Worm (Caenorhabditis elegans) whole organism, early embryonic: ENCODE results near the gene ula-1.

ENCODE experiments used
- B0310.2 ChIP-seq: sonication (generic microtip); optimal IDR thresholded peaks from 2 replicates; lab custom pipeline; 2016; ENCODE audit warnings: mild to moderate bottlenecking, missing genetic modification characterization, missing compliant biosample characterization
- F13C5.2 ChIP-seq: sonication (generic microtip); optimal IDR thresholded peaks from 2 replicates; lab custom pipeline; 2017; ENCODE audit warnings: mild to moderate bottlenecking, missing genetic modification characterization, inconsistent platforms, missing compliant biosample characterization
- aly-1 ChIP-seq: sonication (generic microtip); optimal IDR thresholded peaks from 2 replicates; lab custom pipeline; 2016; ENCODE audit warnings: missing genetic modification characterization, missing compliant biosample characterization
- ama-1 ChIP-seq: fragments of 150-350 bp; optimal IDR thresholded peaks from 2 replicates; lab custom pipeline; 2014
- ceh-13 ChIP-seq: fragments of 200-800 bp; sonication (Bioruptor generic); optimal IDR thresholded peaks from 2 replicates; lab custom pipeline; 2018; ENCODE audit warnings: mild to moderate bottlenecking, missing genetic modification characterization, missing compliant biosample characterization
- ceh-36 ChIP-seq: sonication (generic microtip); optimal IDR thresholded peaks from 2 replicates; lab custom pipeline; 2016; ENCODE audit warnings: missing genetic modification characterization, inconsistent platforms, missing compliant biosample characterization
- ets-7 ChIP-seq: sonication (generic microtip); optimal IDR thresholded peaks from 2 replicates; lab custom pipeline; 2016; ENCODE audit warnings: missing genotype, missing genetic modification characterization, missing compliant biosample characterization
- flt-1 ChIP-seq: fragments of 200-800 bp; sonication (Bioruptor generic); IDR thresholded peaks from 2 replicates; pipeline ENCODE4 v1.3.6; 2022; ENCODE audit warnings: missing genetic modification characterization, missing compliant biosample characterization
- hmbx-1 ChIP-seq: sonication (generic microtip); optimal IDR thresholded peaks from 2 replicates; lab custom pipeline; 2016; ENCODE audit warnings: mild to moderate bottlenecking, missing genetic modification characterization, missing compliant biosample characterization
- hmg-4 ChIP-seq: fragments of 200-800 bp; sonication (Bioruptor generic); optimal IDR thresholded peaks from 2 replicates; lab custom pipeline; 2018; ENCODE audit warnings: mild to moderate bottlenecking, missing genetic modification characterization, missing compliant biosample characterization
- hnd-1 ChIP-seq: sonication (generic microtip); optimal IDR thresholded peaks from 2 replicates; lab custom pipeline; 2016; ENCODE audit warnings: missing genetic modification characterization, missing compliant biosample characterization
- pes-1 ChIP-seq: fragments of 200-800 bp; sonication (Bioruptor generic); IDR thresholded peaks from 2 replicates; pipeline ENCODE4 v1.3.6; 2022; ENCODE audit warnings: missing genetic modification reagents, missing genetic modification characterization, missing compliant biosample characterization
- scrt-1 ChIP-seq: fragments of 200-800 bp; sonication (Bioruptor generic); IDR thresholded peaks from 2 replicates; pipeline ENCODE4 v1.3.6; 2022; ENCODE audit warnings: missing genetic modification characterization, missing compliant biosample characterization
- sea-1 ChIP-seq: fragments of 200-800 bp; sonication (Bioruptor generic); conservative IDR thresholded peaks from 2 replicates; pipeline ENCODE4 v1.3.6; 2022; ENCODE audit warnings: missing genetic modification characterization, missing compliant biosample characterization
- tbx-11 ChIP-seq: fragments of 200-800 bp; sonication (Bioruptor generic); IDR thresholded peaks from 2 replicates; pipeline ENCODE4 v1.3.6; 2022; ENCODE audit warnings: missing genetic modification characterization, missing compliant biosample characterization
- tbx-37 ChIP-seq: fragments of 200-800 bp; sonication (Bioruptor generic); conservative IDR thresholded peaks from 2 replicates; pipeline ENCODE4 v1.3.6; 2022; ENCODE audit warnings: missing genetic modification reagents, missing genetic modification characterization, missing compliant biosample characterization
- tra-4 ChIP-seq: sonication (generic microtip); optimal IDR thresholded peaks from 2 replicates; lab custom pipeline; 2017; ENCODE audit warnings: missing genetic modification characterization, missing compliant biosample characterization

Gene ula-1

DNA sequence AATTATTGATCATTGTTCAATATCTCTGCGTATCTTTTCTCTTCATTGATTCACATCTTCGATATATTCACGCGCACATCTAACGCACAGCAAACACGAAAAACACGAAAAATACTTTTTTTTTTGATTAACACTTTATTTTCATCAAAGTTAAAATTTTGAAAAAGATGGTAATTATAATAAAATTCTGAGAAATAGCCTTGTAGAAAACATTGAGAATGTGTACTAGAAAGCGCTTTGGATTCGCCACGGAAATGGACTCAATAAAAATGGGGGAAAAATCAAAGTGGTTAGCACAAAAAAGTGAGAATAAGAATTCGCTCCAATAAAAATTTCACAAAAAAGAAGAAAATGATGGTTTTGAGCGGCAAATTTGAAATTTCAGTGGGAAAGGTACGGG lies 26.6 kb downstream of the ula-1 start, which contains the start of gene F26F4.6:
Gene F26F4.6 (minus strand): TSS at position 101 of the 400 bp plus-strand sequence.
- TF ChIP-seq tra-4 (tag; lab: Kevin White, UChicago) (no peak), aly-1 (tag; lab: Kevin White, UChicago) (no peak), hmbx-1 (tag; lab: Kevin White, UChicago) (no peak)

DNA sequence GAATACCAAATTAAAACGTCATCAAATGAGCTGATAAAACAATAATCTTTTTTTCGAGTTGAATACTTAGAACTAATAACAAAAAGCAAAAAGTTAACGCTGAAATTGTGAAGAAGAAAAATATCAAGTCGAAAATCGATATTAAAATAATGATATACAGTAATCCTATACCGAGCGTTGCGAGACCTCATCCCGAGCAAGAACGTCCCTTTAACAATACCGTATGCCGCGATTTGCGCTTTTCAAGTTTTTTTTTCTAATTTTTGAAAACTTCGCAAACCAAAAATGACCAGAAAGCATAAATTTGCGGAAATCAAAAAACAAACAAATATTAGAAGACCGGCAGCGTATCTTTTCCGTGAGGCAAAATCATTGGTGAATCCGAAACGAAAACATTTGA lies 29.1 kb downstream of the ula-1 start, which contains the start of gene F26F4.5:
Gene F26F4.5 (minus strand): TSS at position 256 of the 400 bp plus-strand sequence.
- no peak for TF ChIP-seq tbx-11
- no peak for TF ChIP-seq tra-4 (tag; lab: Kevin White, UChicago)
- no peak for TF ChIP-seq flt-1
- TF ChIP-seq hmg-4: no peak
- no peak for TF ChIP-seq ceh-13
- no peak for TF ChIP-seq ets-7 (tag; lab: Kevin White, UChicago)
- TF ChIP-seq hmbx-1 (tag; lab: Kevin White, UChicago): no peak

DNA sequence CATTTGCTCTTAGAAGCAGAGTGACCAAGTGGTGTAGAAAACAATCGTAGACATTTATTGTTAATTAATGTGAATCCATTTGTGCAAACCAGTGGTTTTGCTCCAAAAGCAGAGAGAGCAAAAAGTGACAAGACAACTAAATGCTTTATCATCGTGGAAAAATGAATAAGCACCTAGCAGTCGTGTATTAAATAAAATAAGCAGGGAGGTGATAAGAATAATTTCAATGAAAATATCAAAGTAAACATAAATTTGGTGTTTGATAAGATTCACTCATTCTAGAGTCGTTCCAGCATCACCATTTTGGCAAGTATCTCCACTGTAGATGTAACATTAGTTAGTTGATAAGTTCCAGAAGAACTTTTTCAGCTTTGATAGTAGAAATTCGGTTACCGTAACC lies 32.8 kb downstream of the ula-1 start, which contains the start of gene clec-6:
Gene clec-6 (minus strand): TSS at position 154 of the 400 bp plus-strand sequence.
- TF ChIP-seq hmg-4 (no peak), hmbx-1 (tag; lab: Kevin White, UChicago) (no peak), pes-1 (GFP tag; lab: Robert Waterston, UW) (no peak)

DNA sequence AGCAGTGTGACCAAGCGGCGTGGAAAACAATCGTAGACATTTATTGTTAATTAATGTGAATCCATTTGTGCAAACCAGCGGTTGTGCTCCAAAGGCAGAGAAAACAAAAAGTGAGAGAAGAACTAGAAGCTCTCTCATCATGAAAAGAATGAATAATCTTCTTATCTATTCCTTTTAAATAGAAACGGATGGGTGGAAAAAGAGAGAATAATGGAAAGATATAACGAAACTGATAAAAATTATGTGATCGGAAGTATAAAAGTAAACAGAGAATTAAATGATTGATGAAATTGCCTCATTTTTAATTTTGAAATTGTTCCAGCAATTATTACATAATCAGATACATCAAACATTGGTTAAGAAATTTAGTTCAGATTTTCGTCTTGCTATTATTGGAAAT lies 36.7 kb downstream of the ula-1 start, which contains the start of gene clec-5:
Gene clec-5 (minus strand): TSS at position 178 of the 400 bp plus-strand sequence.
- TF ChIP-seq B0310.2 (tag; lab: Kevin White, UChicago): no peak
- TF ChIP-seq ceh-36 (tag; lab: Kevin White, UChicago): no peak
- TF ChIP-seq ets-7 (tag; lab: Kevin White, UChicago): no peak
- TF ChIP-seq tbx-37 (GFP tag; lab: Robert Waterston, UW): no peak
- TF ChIP-seq ama-1 (lab: Kevin White, UChicago): no peak
- no peak for TF ChIP-seq pes-1 (GFP tag; lab: Robert Waterston, UW)
- no peak for TF ChIP-seq hnd-1 (tag; lab: Kevin White, UChicago)
- no peak for TF ChIP-seq sea-1 (GFP tag; lab: Robert Waterston, UW)
- TF ChIP-seq scrt-1 (GFP tag; lab: Robert Waterston, UW): no peak

DNA sequence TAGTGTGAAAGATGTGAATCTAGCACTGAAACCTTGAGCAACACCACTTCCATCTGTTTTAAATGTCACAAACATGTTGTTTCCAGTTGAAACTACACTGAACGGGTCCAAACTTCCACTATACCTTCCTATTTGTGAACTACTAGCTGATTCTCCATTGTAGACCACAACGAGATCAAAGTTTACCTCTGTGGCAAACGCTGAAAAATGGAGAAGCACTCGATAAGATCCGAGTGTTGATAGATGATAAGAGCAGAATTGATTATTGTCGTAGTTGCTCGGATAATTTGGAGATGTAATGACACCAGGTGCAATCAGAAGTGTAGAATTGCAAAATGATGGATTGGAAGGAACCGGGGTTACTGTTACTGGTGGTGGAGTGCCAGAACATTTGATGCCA lies 38.2 kb downstream of the ula-1 start:
- TF ChIP-seq B0310.2 (tag; lab: Kevin White, UChicago) (no peak), hmg-4 (no peak), hmbx-1 (tag; lab: Kevin White, UChicago) (no peak), tra-4 (tag; lab: Kevin White, UChicago) (no peak), ceh-36 (tag; lab: Kevin White, UChicago) (no peak), F13C5.2 (no peak), ets-7 (tag; lab: Kevin White, UChicago) (no peak), pes-1 (GFP tag; lab: Robert Waterston, UW) (no peak)

DNA sequence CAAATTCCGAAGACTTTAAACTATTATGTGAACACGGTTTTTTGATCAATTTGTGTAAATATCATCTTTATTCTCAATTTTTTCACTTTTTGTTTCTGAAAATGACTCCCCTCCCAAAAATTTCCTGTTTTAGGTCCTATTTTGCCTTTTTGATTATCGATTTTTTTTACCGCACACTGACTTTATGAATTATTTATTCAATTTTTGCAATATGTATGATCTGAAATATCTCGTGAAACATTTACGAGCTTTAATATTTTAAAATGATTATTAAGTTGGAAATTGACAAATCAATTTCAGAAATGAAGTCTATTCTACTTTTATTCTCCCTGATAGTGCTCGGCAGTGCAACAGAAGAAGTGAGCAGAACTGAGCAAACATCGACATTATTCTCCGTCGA lies 40.7 kb downstream of the ula-1 start, which contains the start of gene C35D10.1:
Gene C35D10.1 (plus strand): TSS at position 301 of the 400 bp plus-strand sequence.
- no peak for TF ChIP-seq tbx-37 (GFP tag; lab: Robert Waterston, UW)
- TF ChIP-seq ceh-36 (tag; lab: Kevin White, UChicago): no peak
- TF ChIP-seq aly-1 (tag; lab: Kevin White, UChicago): no peak
- no peak for TF ChIP-seq hnd-1 (tag; lab: Kevin White, UChicago)

DNA sequence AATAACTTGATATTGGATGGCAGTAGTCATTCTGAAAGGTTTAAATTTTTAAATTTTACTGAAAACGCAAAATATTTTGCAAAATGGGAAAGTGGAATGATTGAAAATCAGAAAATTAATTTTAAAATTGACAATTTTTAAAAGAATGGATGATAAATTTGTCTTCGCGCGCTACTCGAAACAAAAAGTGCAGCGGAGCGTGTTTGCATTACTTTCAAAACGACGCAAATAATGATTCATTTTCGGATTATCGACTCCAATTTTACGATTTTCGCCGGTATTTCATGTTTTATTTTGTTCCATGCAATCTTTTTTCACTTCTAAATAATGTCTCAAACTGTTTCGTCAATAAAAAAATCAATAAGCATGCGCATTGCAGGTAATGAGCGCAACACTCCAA lies 41.8 kb downstream of the ula-1 start, which contains the start of the genes tost-1 and arx-6:
Gene tost-1 (minus strand): TSS at position 31 of the 400 bp plus-strand sequence.
Gene arx-6 (plus strand): TSS at position 378 of the 400 bp plus-strand sequence.
- TF ChIP-seq hmg-4 (peak; percentile 35), flt-1 (no peak), ama-1 (lab: Kevin White, UChicago) (no peak), hnd-1 (tag; lab: Kevin White, UChicago) (no peak)

DNA sequence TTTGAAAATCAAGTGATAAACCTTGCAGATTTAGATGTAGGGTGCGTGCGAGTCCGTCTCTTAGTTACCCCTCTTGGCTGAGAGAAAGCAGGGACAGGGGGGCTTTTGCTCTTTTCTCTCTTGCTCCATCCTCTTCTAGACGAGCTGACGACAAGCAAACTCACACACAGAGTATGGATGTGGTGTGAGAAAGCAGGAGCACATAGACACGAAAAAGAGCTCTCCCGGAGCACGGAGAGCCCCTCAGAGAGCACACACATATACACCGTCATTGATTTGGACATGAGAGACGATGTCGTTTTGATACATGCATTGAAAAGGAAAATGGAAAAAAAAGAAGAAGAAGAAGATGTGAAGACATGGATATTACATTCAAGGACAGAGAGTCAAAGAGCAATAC lies 44.5 kb downstream of the ula-1 start:
- TF ChIP-seq hmg-4 (no peak), flt-1 (no peak), F13C5.2 (no peak), pes-1 (GFP tag; lab: Robert Waterston, UW) (no peak)

DNA sequence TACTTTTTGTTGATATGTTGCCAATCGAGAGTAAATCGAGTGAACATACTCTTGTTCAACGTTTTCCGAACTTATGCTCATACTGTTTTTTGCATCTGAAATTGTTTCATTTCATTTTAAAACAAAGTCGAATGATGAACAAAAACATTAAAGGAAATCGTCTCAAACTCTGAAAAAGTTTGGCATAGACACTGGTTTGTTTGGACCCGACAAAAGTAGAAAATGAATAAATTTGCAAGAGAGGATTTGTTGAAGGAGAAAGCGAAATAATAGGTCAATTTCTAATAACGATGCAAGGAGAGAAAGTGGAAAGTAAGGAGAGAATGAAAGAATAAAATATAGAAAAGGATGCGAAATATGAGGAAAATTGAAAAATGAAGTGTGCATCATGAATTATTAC lies 45.5 kb downstream of the ula-1 start, which contains the start of gene C35D10.12:
Gene C35D10.12 (minus strand): TSS at position 101 of the 400 bp plus-strand sequence.
- TF ChIP-seq tbx-37 (GFP tag; lab: Robert Waterston, UW): no peak
- no peak for TF ChIP-seq tbx-11
- TF ChIP-seq hnd-1 (tag; lab: Kevin White, UChicago): no peak
- no peak for TF ChIP-seq hmbx-1 (tag; lab: Kevin White, UChicago)
- no peak for TF ChIP-seq sea-1 (GFP tag; lab: Robert Waterston, UW)

DNA sequence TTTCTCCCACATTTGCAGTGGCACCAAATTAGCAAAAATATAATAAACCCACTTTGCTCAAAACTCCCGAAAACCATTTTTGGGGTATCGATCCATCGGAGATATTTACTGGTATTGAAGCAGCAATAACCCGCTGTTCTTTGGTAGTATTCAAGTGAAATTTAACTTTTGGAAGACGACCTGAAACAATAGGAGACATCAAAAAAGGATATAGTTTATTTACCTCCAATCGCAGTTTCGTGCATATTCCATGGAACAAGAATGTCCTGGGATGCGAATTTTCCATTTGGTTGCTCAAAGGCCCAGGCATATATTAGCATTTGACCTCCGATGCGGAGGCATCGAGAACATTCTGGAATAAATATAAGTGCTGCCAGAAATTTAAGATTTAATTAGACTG lies 46.7 kb downstream of the ula-1 start:
- no peak for TF ChIP-seq ceh-13
- TF ChIP-seq tbx-37 (GFP tag; lab: Robert Waterston, UW): no peak
- no peak for TF ChIP-seq ceh-36 (tag; lab: Kevin White, UChicago)
- no peak for TF ChIP-seq B0310.2 (tag; lab: Kevin White, UChicago)
- TF ChIP-seq F13C5.2: no peak
- no peak for TF ChIP-seq aly-1 (tag; lab: Kevin White, UChicago)
